Fruit fly (Drosophila melanogaster): ENCODE measurements around the gene PVRAP.

PVRAP gene

dm6 chr3L:6071454-6072189 is 74.6 kb downstream of the PVRAP start, which contains the start of gene CG6602 (continued):
- TF ChIP-seq CHES-1-like (GFP tag; optimal IDR thresholded peaks at IDR 0.05), result peak; percentile 47
- TF ChIP-seq nerfin-2 (GFP tag; IDR thresholded peaks at IDR 0.05; ENCODE audit: partially characterized antibody), result no peak
- TF ChIP-seq CG6765 (GFP tag; optimal IDR thresholded peaks at IDR 0.05), result peak; percentile 80
- no peak for TF ChIP-seq wor (GFP tag; IDR thresholded peaks at IDR 0.05)
- TF ChIP-seq Jarid2 (GFP tag; optimal IDR thresholded peaks at IDR 0.05), result peak; percentile 32
- TF ChIP-seq B-H1 (GFP tag; IDR thresholded peaks at IDR 0.05), result peak; percentile 65
- peak; percentile 64 for TF ChIP-seq CG12104 (GFP tag; optimal IDR thresholded peaks at IDR 0.05)
- TF ChIP-seq hth (optimal IDR thresholded peaks at IDR 0.05), result no peak
- TF ChIP-seq Abd-B (GFP tag; optimal IDR thresholded peaks at IDR 0.05), result peak; percentile 18
- peak; percentile 64 for TF ChIP-seq CG33213 (GFP tag; optimal IDR thresholded peaks at IDR 0.05)
- TF ChIP-seq fd64A (GFP tag; optimal IDR thresholded peaks at IDR 0.05), result no peak
- peak; percentile 8 for TF ChIP-seq Myb (GFP tag; optimal IDR thresholded peaks at IDR 0.05)
- TF ChIP-seq gsb (GFP tag; IDR thresholded peaks at IDR 0.05), result no peak; the same call in 1 of the 2 replicates
- TF ChIP-seq onecut (GFP tag; IDR thresholded peaks at IDR 0.05), result peak; percentile 66
- no peak for TF ChIP-seq aop (GFP tag; IDR thresholded peaks at IDR 0.05)
- no peak for TF ChIP-seq Dp (GFP tag; optimal IDR thresholded peaks at IDR 0.05)
- no peak for TF ChIP-seq Bdp1 (GFP tag; optimal IDR thresholded peaks at IDR 0.05)
- TF ChIP-seq zen2 (GFP tag; IDR thresholded peaks at IDR 0.05; ENCODE audit: partially characterized antibody), result no peak
- no peak for TF ChIP-seq sna (GFP tag; IDR thresholded peaks at IDR 0.05; ENCODE audit: partially characterized antibody)
- TF ChIP-seq CG14965 (GFP tag; optimal IDR thresholded peaks at IDR 0.05; ENCODE audit: borderline replicate concordance), result no peak
- TF ChIP-seq CG6689 (GFP tag; IDR thresholded peaks at IDR 0.05), result no peak
- peak; percentile 51 for TF ChIP-seq Hr3 (GFP tag; optimal IDR thresholded peaks at IDR 0.05)
- peak; percentile 48 for TF ChIP-seq CG9609 (GFP tag; optimal IDR thresholded peaks at IDR 0.05)
- TF ChIP-seq da (GFP tag; optimal IDR thresholded peaks at IDR 0.05), result no peak
- peak; percentile 78 for TF ChIP-seq CG9876 (GFP tag; optimal IDR thresholded peaks at IDR 0.05)
- no peak for TF ChIP-seq seq (GFP tag; IDR thresholded peaks at IDR 0.05)
- TF ChIP-seq nau (GFP tag; optimal IDR thresholded peaks at IDR 0.05), result no peak
- TF ChIP-seq CG5953 (GFP tag; IDR thresholded peaks at IDR 0.05), result no peak
- peak; percentile 51 for TF ChIP-seq ash1 (GFP tag; optimal IDR thresholded peaks at IDR 0.05)
- peak; percentile 69 for TF ChIP-seq ATbp (GFP tag; optimal IDR thresholded peaks at IDR 0.05)
- peak; percentile 39 for TF ChIP-seq CG18476 (GFP tag; optimal IDR thresholded peaks at IDR 0.05)
- no peak for TF ChIP-seq lola (GFP tag; optimal IDR thresholded peaks at IDR 0.05)
- peak; percentile 60 for TF ChIP-seq Hsf (GFP tag; optimal IDR thresholded peaks at IDR 0.05)
- peak; percentile 81 for TF ChIP-seq CG17328 (GFP tag; IDR thresholded peaks at IDR 0.05)
- peak; percentile 57 for TF ChIP-seq fd96Cb (tag; optimal IDR thresholded peaks at IDR 0.05)
- TF ChIP-seq jing (GFP tag; optimal IDR thresholded peaks at IDR 0.05), result peak; percentile 39
- no peak for TF ChIP-seq dan (GFP tag; IDR thresholded peaks at IDR 0.05)
- peak; percentile 69; the same call in 2 of the 3 replicates for TF ChIP-seq Aef1 (GFP tag; IDR thresholded peaks at IDR 0.05)
- TF ChIP-seq Awh (GFP tag; IDR thresholded peaks at IDR 0.05), result peak; percentile 34; the same call in 1 of the 2 replicates
- TF ChIP-seq pb (GFP tag; optimal IDR thresholded peaks at IDR 0.05), result peak; percentile 30
- peak; percentile 16; the same call in 1 of the 2 replicates for TF ChIP-seq CG10959 (GFP tag; IDR thresholded peaks at IDR 0.05)
- TF ChIP-seq CG5245 (GFP tag; optimal IDR thresholded peaks at IDR 0.05), result peak; percentile 43
- no peak for TF ChIP-seq dimm (GFP tag; IDR thresholded peaks at IDR 0.05)
- peak; percentile 38 for TF ChIP-seq lbe (GFP tag; optimal IDR thresholded peaks at IDR 0.05)
- peak; percentile 60 for TF ChIP-seq PHDP (tag; optimal IDR thresholded peaks at IDR 0.05)
- TF ChIP-seq CG18262 (tag; optimal IDR thresholded peaks at IDR 0.05), result peak; percentile 53
- no peak for TF ChIP-seq hb (GFP tag; IDR thresholded peaks at IDR 0.05; ENCODE audit: partially characterized antibody)
- TF ChIP-seq CG32532 (GFP tag; IDR thresholded peaks at IDR 0.05), result peak; percentile 87
- peak; percentile 83 for TF ChIP-seq ranshi (GFP tag; IDR thresholded peaks at IDR 0.05)
- no peak for TF ChIP-seq Deaf1 (tag; optimal IDR thresholded peaks at IDR 0.05)

Data from whole organism, embryonic.